Fruit fly (Drosophila melanogaster): ENCODE results near the gene comm3.

Gene comm3

DNA sequence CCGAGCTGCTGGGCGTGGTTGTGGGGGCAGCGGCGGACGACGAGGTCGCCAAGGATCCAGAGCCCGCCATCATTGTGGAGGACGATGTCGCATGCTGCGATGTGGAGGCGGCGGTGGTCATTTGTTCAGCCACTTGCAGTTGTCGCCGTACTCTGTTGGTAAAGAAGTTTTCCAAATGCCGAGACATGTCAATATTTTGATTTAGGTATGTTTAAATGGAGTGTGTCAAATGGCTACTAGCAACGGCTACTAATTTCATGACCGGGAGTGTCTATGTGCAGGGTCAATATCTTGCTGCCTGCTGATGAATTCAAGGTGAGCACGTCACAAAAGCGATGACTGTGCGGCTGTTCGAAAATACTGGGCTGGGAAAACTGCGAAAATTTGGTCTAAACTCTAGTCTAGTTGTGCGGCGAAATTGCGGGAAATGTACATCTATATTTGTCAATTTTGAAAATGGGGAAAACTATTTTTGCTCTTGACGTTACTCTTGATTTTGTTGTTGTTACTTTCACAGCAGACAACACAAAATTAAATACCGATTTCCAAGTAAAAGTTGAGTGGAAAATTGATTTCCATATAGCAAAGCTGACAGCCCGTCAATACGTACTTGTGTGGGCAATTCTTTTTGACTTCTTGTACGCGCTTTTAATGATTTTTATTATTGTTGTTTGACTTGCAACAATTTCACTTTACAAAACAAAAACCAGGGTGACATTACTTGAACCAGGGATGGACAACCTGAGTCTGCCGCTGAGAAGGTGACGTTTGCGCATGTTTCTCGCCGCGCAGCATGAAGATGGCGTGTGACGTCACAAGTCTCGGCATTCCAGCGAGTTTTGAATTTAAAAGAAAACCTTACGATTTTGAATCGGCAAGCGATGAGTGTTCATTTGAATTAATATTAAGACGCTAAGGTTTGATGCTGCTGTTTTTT lies 59.8 kb downstream of the comm3 start, which contains the start of gene CG7656 (continued):
- TF ChIP-seq Dp (GFP tag; optimal IDR thresholded peaks at IDR 0.05): peak; percentile 39
- TF ChIP-seq disco-r (GFP tag; optimal IDR thresholded peaks at IDR 0.05): no peak
- no peak for TF ChIP-seq HLH3B (GFP tag; IDR thresholded peaks at IDR 0.05)
- TF ChIP-seq mirr (GFP tag; optimal IDR thresholded peaks at IDR 0.05): peak; percentile 35
- TF ChIP-seq CG6791 (GFP tag; IDR thresholded peaks at IDR 0.05; ENCODE audit: partially characterized antibody): no peak
- no peak for TF ChIP-seq sna (GFP tag; IDR thresholded peaks at IDR 0.05; ENCODE audit: partially characterized antibody)
- TF ChIP-seq HLH4C (GFP tag; IDR thresholded peaks at IDR 0.05; ENCODE audit: partially characterized antibody): no peak
- TF ChIP-seq fd96Cb (tag; optimal IDR thresholded peaks at IDR 0.05): no peak
- TF ChIP-seq CG8924 (tag; optimal IDR thresholded peaks at IDR 0.05): peak; percentile 55
- TF ChIP-seq Atf6 (GFP tag; IDR thresholded peaks at IDR 0.05): peak; percentile 37; the same call in 1 of the 2 replicates
- no peak for TF ChIP-seq cad (GFP tag; optimal IDR thresholded peaks at IDR 0.05)
- TF ChIP-seq CG8089 (GFP tag; optimal IDR thresholded peaks at IDR 0.05): peak; percentile 59
- TF ChIP-seq CG3407 (GFP tag; optimal IDR thresholded peaks at IDR 0.05): no peak
- TF ChIP-seq dm (GFP tag; optimal IDR thresholded peaks at IDR 0.05): peak; percentile 78
- TF ChIP-seq ems (GFP tag; optimal IDR thresholded peaks at IDR 0.05): peak; percentile 85
- TF ChIP-seq luna (GFP tag; optimal IDR thresholded peaks at IDR 0.05): peak; percentile 63
- peak; percentile 78 for TF ChIP-seq jumu (GFP tag; optimal IDR thresholded peaks at IDR 0.05)
- TF ChIP-seq CG31388 (GFP tag; optimal IDR thresholded peaks at IDR 0.05): no peak
- TF ChIP-seq fd102C (GFP tag; optimal IDR thresholded peaks at IDR 0.05): peak; percentile 2
- TF ChIP-seq CG6683 (GFP tag; optimal IDR thresholded peaks at IDR 0.05): no peak
- no peak for TF ChIP-seq bbx (GFP tag; IDR thresholded peaks at IDR 0.05; ENCODE audit: partially characterized antibody)
- peak; percentile 37 for TF ChIP-seq CG15696 (tag; optimal IDR thresholded peaks at IDR 0.05)
- peak; percentile 28 for TF ChIP-seq CG10147 (GFP tag; optimal IDR thresholded peaks at IDR 0.05)
- peak; percentile 5 for TF ChIP-seq E2f2 (GFP tag; IDR thresholded peaks at IDR 0.05)
- TF ChIP-seq Chrac-16 (GFP tag; optimal IDR thresholded peaks at IDR 0.05): peak; percentile 79
- TF ChIP-seq CG31365 (tag; optimal IDR thresholded peaks at IDR 0.05): no peak
- TF ChIP-seq h (optimal IDR thresholded peaks at IDR 0.05): no peak
- peak; percentile 17 for TF ChIP-seq wek (GFP tag; optimal IDR thresholded peaks at IDR 0.05)
- TF ChIP-seq unc-4 (GFP tag; IDR thresholded peaks at IDR 0.05; ENCODE audit: partially characterized antibody): no peak
- TF ChIP-seq gsb-n (tag; optimal IDR thresholded peaks at IDR 0.05): peak; percentile 4
- TF ChIP-seq PHDP (tag; optimal IDR thresholded peaks at IDR 0.05): peak; percentile 18
- TF ChIP-seq CG16813 (GFP tag; IDR thresholded peaks at IDR 0.05; ENCODE audit: partially characterized antibody): no peak
- TF ChIP-seq odd (GFP tag; optimal IDR thresholded peaks at IDR 0.05): no peak
- no peak for TF ChIP-seq Eip74EF (GFP tag; optimal IDR thresholded peaks at IDR 0.05)
- TF ChIP-seq gcm2 (GFP tag; optimal IDR thresholded peaks at IDR 0.05): peak; percentile 45
- TF ChIP-seq ash1 (GFP tag; optimal IDR thresholded peaks at IDR 0.05): peak; percentile 44
- TF ChIP-seq GATAe (GFP tag; conservative IDR thresholded peaks at IDR 0.05): no peak
- peak; percentile 60 for TF ChIP-seq Ets97D (GFP tag; optimal IDR thresholded peaks at IDR 0.05)
- peak; percentile 46 for TF ChIP-seq NC2α (GFP tag; optimal IDR thresholded peaks at IDR 0.05)
- TF ChIP-seq knrl (GFP tag; IDR thresholded peaks at IDR 0.05; ENCODE audit: partially characterized antibody): no peak
- TF ChIP-seq CG16815 (GFP tag; optimal IDR thresholded peaks at IDR 0.05): peak; percentile 47
- no peak for TF ChIP-seq wor (GFP tag; IDR thresholded peaks at IDR 0.05)
- peak; percentile 86 for TF ChIP-seq CG9932 (GFP tag; IDR thresholded peaks at IDR 0.05)
- TF ChIP-seq twi (tag; optimal IDR thresholded peaks at IDR 0.05): no peak
- no peak for TF ChIP-seq Nf-YB (GFP tag; optimal IDR thresholded peaks at IDR 0.05)
- peak; percentile 75 for TF ChIP-seq sob (GFP tag; IDR thresholded peaks at IDR 0.05)
- no peak for TF ChIP-seq CG34224 (GFP tag; IDR thresholded peaks at IDR 0.05; ENCODE audit: partially characterized antibody)
- 0 out of 2 replicates have a peak, but pooled peaks have one; percentile 50 for TF ChIP-seq CG32767 (GFP tag; IDR thresholded peaks at IDR 0.05)
